Worm (Caenorhabditis elegans) whole organism, late embryonic: ENCODE data around the gene C16C8.22.

Experiments
- F13H6.1 ChIP-seq: sonication (generic microtip); optimal IDR thresholded peaks from 2 replicates; lab custom pipeline; 2016; ENCODE audit warnings: missing genetic modification characterization, missing compliant biosample characterization
- ama-1 ChIP-seq: fragments of 150-350 bp; optimal IDR thresholded peaks from 2 replicates; lab custom pipeline; 2014
- ceh-22 ChIP-seq: sonication (generic microtip); optimal IDR thresholded peaks from 2 replicates; lab custom pipeline; 2017; ENCODE audit warnings: missing biosample characterization, missing genetic modification characterization
- ceh-24 ChIP-seq: sonication (generic microtip); optimal IDR thresholded peaks from 2 replicates; lab custom pipeline; 2016; ENCODE audit warnings: mild to moderate bottlenecking, missing genetic modification characterization, missing compliant biosample characterization
- elt-2 ChIP-seq: sonication (generic microtip); optimal IDR thresholded peaks from 2 replicates; lab custom pipeline; 2016; ENCODE audit warnings: missing genetic modification reagents, missing genetic modification characterization, missing compliant biosample characterization
- fax-1 ChIP-seq: sonication (generic microtip); optimal IDR thresholded peaks from 2 replicates; lab custom pipeline; 2016; ENCODE audit warnings: missing genotype, missing genetic modification characterization, missing compliant biosample characterization
- fkh-10 ChIP-seq: fragments of 150-350 bp; optimal IDR thresholded peaks from 2 replicates; lab custom pipeline; 2014; ENCODE audit warnings: missing biosample characterization, missing genetic modification reagents, missing genetic modification characterization
- pat-9 ChIP-seq: fragments of 200-800 bp; sonication (Bioruptor generic); optimal IDR thresholded peaks from 2 replicates; lab custom pipeline; 2018; ENCODE audit warnings: mild to moderate bottlenecking, missing genetic modification characterization, moderate library complexity, missing compliant biosample characterization

DNA sequence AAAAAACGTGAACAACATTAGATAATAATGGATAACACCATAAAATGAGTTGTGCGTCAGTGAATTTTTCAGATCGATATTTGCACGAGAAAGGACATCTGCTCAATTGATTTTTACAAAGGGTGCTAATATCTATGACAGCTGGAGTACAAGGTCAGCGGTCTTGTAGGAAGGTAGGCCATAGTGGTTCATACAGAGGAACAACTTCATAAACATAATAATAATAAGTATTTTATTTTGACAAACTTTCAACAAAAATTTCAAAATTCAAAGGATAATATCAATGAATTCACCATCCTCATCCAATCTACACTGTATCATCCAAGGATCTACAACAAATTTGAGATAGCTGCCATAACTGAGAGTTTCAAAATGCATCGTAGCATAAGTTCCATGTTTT is 34.1 kb upstream of the C16C8.22 start, which contains the start of gene fbxb-104:
- no peak for TF ChIP-seq pat-9
- TF ChIP-seq F13H6.1 (tag; lab: Kevin White, UChicago): no peak
- no peak for TF ChIP-seq ceh-24 (tag; lab: Kevin White, UChicago)
- no peak for TF ChIP-seq ceh-22 (tag; lab: Kevin White, UChicago)
- TF ChIP-seq ama-1 (lab: Kevin White, UChicago): no peak
- TF ChIP-seq fax-1 (tag; lab: Kevin White, UChicago): no peak
- no peak for TF ChIP-seq elt-2 (tag; lab: Kevin White, UChicago)
- TF ChIP-seq fkh-10 (GFP tag; lab: Kevin White, UChicago): no peak
